Worm (Caenorhabditis elegans): ENCODE data around the gene atg-9.

ce11 chrV:396309-396708 is 47.1 kb downstream of the atg-9 start, which contains the start of gene nhr-253:
- TF ChIP-seq daf-12 (tag; optimal IDR thresholded peaks at IDR 0.05) (no peak), dpl-1 (GFP tag; optimal IDR thresholded peaks at IDR 0.05) (no peak), cey-2 (tag; optimal IDR thresholded peaks at IDR 0.05; ENCODE audit: borderline replicate concordance, insufficient read depth) (no peak), snpc-4 (tag; optimal IDR thresholded peaks at IDR 0.05) (no peak), hlh-30 (tag; optimal IDR thresholded peaks at IDR 0.05; ENCODE audit: insufficient read depth) (no peak), fos-1 (tag; optimal IDR thresholded peaks at IDR 0.05) (no peak), nhr-77 (tag; optimal IDR thresholded peaks at IDR 0.05) (no peak), set-16 (GFP tag; IDR thresholded peaks at IDR 0.05) (no peak), ctbp-1 (GFP tag; IDR thresholded peaks at IDR 0.05) (no peak), F37D6.2 (tag; optimal IDR thresholded peaks at IDR 0.05) (no peak), daf-19 (GFP tag; conservative IDR thresholded peaks at IDR 0.05) (no peak)

Data from whole organism, L4 larva.